Worm (Caenorhabditis elegans) whole organism, mixed stage, embryonic: ENCODE measurements around the gene ptr-1.

Source experiments
- cnd-1 ChIP-seq: fragments of 200-800 bp; sonication (Bioruptor generic); optimal IDR thresholded peaks from 2 replicates; lab custom pipeline; 2018; ENCODE audit warnings: mild to moderate bottlenecking, missing genetic modification characterization, missing compliant biosample characterization
- elt-3 ChIP-seq: fragments of 150-350 bp; optimal IDR thresholded peaks from 2 replicates; lab custom pipeline; 2014; ENCODE audit warnings: missing biosample characterization, missing genetic modification characterization
- lin-13 ChIP-seq: fragments of 150-350 bp; optimal IDR thresholded peaks from 2 replicates; lab custom pipeline; 2014; ENCODE audit warnings: missing biosample characterization, missing genetic modification characterization
- lsy-2 ChIP-seq: fragments of 150-350 bp; optimal IDR thresholded peaks from 2 replicates; lab custom pipeline; 2014; ENCODE audit warnings: missing biosample characterization, missing genetic modification characterization
- nhr-12 ChIP-seq: fragments of 150-350 bp; optimal IDR thresholded peaks from 2 replicates; lab custom pipeline; 2014; ENCODE audit warnings: missing biosample characterization, missing genetic modification characterization
- nhr-237 ChIP-seq: fragments of 150-350 bp; optimal IDR thresholded peaks from 2 replicates; lab custom pipeline; 2014; ENCODE audit warnings: missing biosample characterization, missing genetic modification characterization
- nhr-28 ChIP-seq: fragments of 150-350 bp; optimal IDR thresholded peaks from 2 replicates; lab custom pipeline; 2014; ENCODE audit warnings: missing biosample characterization, missing genetic modification characterization
- nhr-76 ChIP-seq: sonication (generic microtip); optimal IDR thresholded peaks from 2 replicates; lab custom pipeline; 2017; ENCODE audit warnings: missing biosample characterization, missing genetic modification characterization
- sptf-1 ChIP-seq: sonication (generic microtip); optimal IDR thresholded peaks from 2 replicates; lab custom pipeline; 2017; ENCODE audit warnings: mild to moderate bottlenecking, missing genetic modification characterization, moderate library complexity, missing compliant biosample characterization
- unc-62 ChIP-seq: fragments of 150-350 bp; optimal IDR thresholded peaks from 2 replicates; lab custom pipeline; 2014; ENCODE audit warnings: missing biosample characterization, missing genetic modification reagents, missing genetic modification characterization
- ztf-11 ChIP-seq: fragments of 150-350 bp; optimal IDR thresholded peaks from 2 replicates; lab custom pipeline; 2014; ENCODE audit warnings: missing biosample characterization, missing genetic modification characterization

DNA sequence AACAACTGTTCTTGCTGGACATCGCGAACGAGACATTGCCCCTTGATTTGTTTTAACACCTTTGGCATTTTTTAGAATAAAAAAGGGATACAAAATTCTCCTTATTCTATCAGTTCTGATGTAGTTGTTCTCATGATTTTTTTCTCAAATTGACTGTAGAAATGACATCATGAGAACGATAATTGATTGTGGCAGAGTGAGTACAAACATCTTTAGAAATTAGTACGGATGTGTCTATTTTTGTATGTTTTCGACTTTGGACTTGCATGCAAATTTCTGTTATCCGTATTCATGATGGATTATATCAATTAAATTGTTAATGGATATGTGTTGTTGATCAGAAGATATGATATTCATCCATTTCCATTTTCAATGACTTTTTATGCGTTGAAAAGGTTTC, 33.4 kb downstream of the ptr-1 start:
- TF ChIP-seq nhr-237 (tag; lab: Kevin White, UChicago) (no peak), nhr-76 (tag; lab: Kevin White, UChicago) (no peak), unc-62 (GFP tag; lab: Kevin White, UChicago) (no peak), lsy-2 (tag; lab: Kevin White, UChicago) (no peak), ztf-11 (tag; lab: Kevin White, UChicago) (no peak), cnd-1 (no peak), sptf-1 (tag; lab: Kevin White, UChicago) (no peak), elt-3 (no peak), nhr-12 (tag; lab: Kevin White, UChicago) (no peak), nhr-28 (tag; lab: Kevin White, UChicago) (no peak), lin-13 (tag; lab: Kevin White, UChicago) (no peak)
